Fruit fly (Drosophila melanogaster) whole organism, embryonic: ENCODE results near the gene Ced-12.

Experiments
- Atf6 ChIP-seq: fragments of 200-800 bp; sonication (Bioruptor generic); IDR thresholded peaks from 2 replicates; pipeline ENCODE4 v1.3.6; 2022; ENCODE audit warnings: missing biosample characterization, missing genetic modification characterization
- C15 ChIP-seq: fragments of 200-800 bp; sonication (Bioruptor generic); IDR thresholded peaks from 3 replicates; pipeline ENCODE4 v1.3.6; 2022; ENCODE audit warnings: missing biosample characterization, missing genetic modification characterization
- CG10366 ChIP-seq: fragments of 200-800 bp; sonication (Bioruptor generic); IDR thresholded peaks from 2 replicates; pipeline ENCODE4 v1.3.6; 2022; ENCODE audit warnings: missing biosample characterization, missing genetic modification characterization
- CG11456 ChIP-seq: fragments of 200-800 bp; sonication (Bioruptor generic); IDR thresholded peaks from 3 replicates; pipeline ENCODE4 v1.3.6; 2022; ENCODE audit warnings: missing biosample characterization, missing genetic modification characterization
- CG12155 ChIP-seq: fragments of 200-800 bp; sonication (Bioruptor generic); optimal IDR thresholded peaks from 3 replicates; lab custom pipeline; 2016; ENCODE audit warnings: missing biosample characterization, missing genetic modification characterization
- CG13624 ChIP-seq: fragments of 200-800 bp; sonication (Bioruptor generic); optimal IDR thresholded peaks from 2 replicates; lab custom pipeline; 2016; ENCODE audit warnings: missing biosample characterization, missing genetic modification characterization
- CG14710 ChIP-seq: fragments of 200-800 bp; sonication (Bioruptor generic); optimal IDR thresholded peaks from 3 replicates; lab custom pipeline; 2019; ENCODE audit warnings: missing biosample characterization, mild to moderate bottlenecking, missing genetic modification characterization, moderate library complexity
- CG17385 ChIP-seq: fragments of 200-800 bp; sonication (Bioruptor generic); optimal IDR thresholded peaks from 3 replicates; lab custom pipeline; 2018; ENCODE audit warnings: missing biosample characterization, mild to moderate bottlenecking, missing genetic modification characterization
- CG17829 ChIP-seq: fragments of 200-800 bp; optimal IDR thresholded peaks from 2 replicates; lab custom pipeline; 2019; ENCODE audit warnings: missing biosample characterization, mild to moderate bottlenecking, missing genetic modification characterization, moderate library complexity
- CG30403 ChIP-seq: fragments of 200-800 bp; sonication (Bioruptor generic); optimal IDR thresholded peaks from 3 replicates; lab custom pipeline; 2016; ENCODE audit warnings: missing biosample characterization, missing genetic modification characterization
- CG34224 ChIP-seq: fragments of 200-800 bp; sonication (Bioruptor generic); IDR thresholded peaks from 3 replicates; pipeline ENCODE4 v1.3.6; 2022; ENCODE audit warnings: missing biosample characterization, missing genetic modification characterization; ENCODE audit not compliant: partially characterized antibody
- CG4328 ChIP-seq: fragments of 200-800 bp; sonication (Bioruptor generic); optimal IDR thresholded peaks from 3 replicates; lab custom pipeline; 2017; ENCODE audit warnings: missing biosample characterization, missing genetic modification reagents, missing genetic modification characterization
- CG5180 ChIP-seq: fragments of 200-800 bp; sonication (Bioruptor generic); optimal IDR thresholded peaks from 3 replicates; lab custom pipeline; 2017; ENCODE audit warnings: missing biosample characterization, missing genetic modification characterization, mild to moderate bottlenecking, moderate library complexity, missing genetic modification reagents
- CG7963 ChIP-seq: fragments of 200-800 bp; sonication (Bioruptor generic); IDR thresholded peaks from 3 replicates; pipeline ENCODE4 v1.3.6; 2022; ENCODE audit warnings: missing biosample characterization, missing genetic modification characterization; ENCODE audit not compliant: partially characterized antibody
- CG8359 ChIP-seq: fragments of 200-800 bp; sonication (Bioruptor generic); optimal IDR thresholded peaks from 2 replicates; lab custom pipeline; 2017; ENCODE audit warnings: missing biosample characterization, mild to moderate bottlenecking, missing genetic modification characterization, borderline replicate concordance
- CG8478 ChIP-seq: fragments of >200 bp; optimal IDR thresholded peaks from 2 replicates; lab custom pipeline; 2018
- CG9609 ChIP-seq: fragments of 200-800 bp; sonication (Bioruptor generic); optimal IDR thresholded peaks from 3 replicates; lab custom pipeline; 2016; ENCODE audit warnings: missing biosample characterization, missing genetic modification characterization
- Dip2 ChIP-seq: fragments of 200-800 bp; sonication (Bioruptor generic); IDR thresholded peaks from 2 replicates; pipeline ENCODE4 v1.3.6; 2022; ENCODE audit warnings: missing biosample characterization, missing genetic modification characterization
- Elba2 ChIP-seq: fragments of 200-800 bp; sonication (Bioruptor generic); optimal IDR thresholded peaks from 3 replicates; lab custom pipeline; 2016; ENCODE audit warnings: missing biosample characterization, missing genetic modification characterization
- Ets97D ChIP-seq: fragments of 200-800 bp; sonication (Bioruptor generic); optimal IDR thresholded peaks from 3 replicates; lab custom pipeline; 2016; ENCODE audit warnings: missing biosample characterization, missing genetic modification characterization
- HLH3B ChIP-seq: fragments of 200-800 bp; sonication (Bioruptor generic); IDR thresholded peaks from 2 replicates; pipeline ENCODE4 v1.3.6; 2022; ENCODE audit warnings: missing biosample characterization, missing genetic modification characterization
- MESR4 ChIP-seq: fragments of 200-800 bp; sonication (Bioruptor generic); optimal IDR thresholded peaks from 2 replicates; lab custom pipeline; 2018; ENCODE audit warnings: missing biosample characterization, mild to moderate bottlenecking, missing genetic modification characterization, moderate library complexity
- Max ChIP-seq: fragments of 200-800 bp; sonication (Bioruptor generic); optimal IDR thresholded peaks from 2 replicates; lab custom pipeline; 2016; ENCODE audit warnings: missing biosample characterization, mild to moderate bottlenecking, missing genetic modification characterization
- Myb ChIP-seq: fragments of 200-800 bp; sonication (Bioruptor generic); optimal IDR thresholded peaks from 2 replicates; lab custom pipeline; 2016; ENCODE audit warnings: missing biosample characterization, missing genetic modification characterization
- Oaz ChIP-seq: fragments of 200-800 bp; sonication (Bioruptor generic); IDR thresholded peaks from 2 replicates; pipeline ENCODE4 v1.3.6; 2022; ENCODE audit warnings: missing biosample characterization, missing genetic modification characterization
- Rx ChIP-seq: fragments of 200-800 bp; sonication (Bioruptor generic); IDR thresholded peaks from 2 replicates; pipeline ENCODE4 v1.3.6; 2022; ENCODE audit warnings: missing biosample characterization, missing genetic modification characterization
- Usf ChIP-seq: fragments of 200-800 bp; sonication (Bioruptor generic); optimal IDR thresholded peaks from 2 replicates; lab custom pipeline; 2017; ENCODE audit warnings: missing genotype, missing biosample characterization, missing genetic modification characterization
- YL-1 ChIP-seq: fragments of 200-800 bp; sonication (Bioruptor generic); optimal IDR thresholded peaks from 3 replicates; lab custom pipeline; 2017; ENCODE audit warnings: missing biosample characterization, mild to moderate bottlenecking, missing genetic modification characterization
- abd-A ChIP-seq: fragments of 200-800 bp; sonication (Bioruptor generic); optimal IDR thresholded peaks from 3 replicates; lab custom pipeline; 2019; ENCODE audit warnings: missing biosample characterization, mild to moderate bottlenecking, missing genetic modification characterization, moderate library complexity
- ash1 ChIP-seq: fragments of 200-800 bp; sonication (Bioruptor generic); optimal IDR thresholded peaks from 2 replicates; lab custom pipeline; 2018; ENCODE audit warnings: missing biosample characterization, mild to moderate bottlenecking, missing genetic modification characterization
- ato ChIP-seq: fragments of 200-800 bp; sonication (Bioruptor generic); IDR thresholded peaks from 2 replicates; pipeline ENCODE4 v1.3.6; 2022; ENCODE audit warnings: missing biosample characterization, missing genetic modification characterization; ENCODE audit not compliant: partially characterized antibody
- bcd ChIP-seq: fragments of 200-800 bp; sonication (Bioruptor generic); optimal IDR thresholded peaks from 2 replicates; lab custom pipeline; 2017; ENCODE audit warnings: missing biosample characterization, mild to moderate bottlenecking, missing genetic modification characterization
- ci ChIP-seq: fragments of 200-800 bp; sonication (Bioruptor generic); IDR thresholded peaks from 3 replicates; pipeline ENCODE4 v1.3.6; 2022; ENCODE audit warnings: missing biosample characterization, missing genetic modification characterization
- cwo ChIP-seq: fragments of 200-800 bp; sonication (Bioruptor generic); optimal IDR thresholded peaks from 3 replicates; lab custom pipeline; 2017; ENCODE audit warnings: missing biosample characterization, missing genetic modification characterization, mild to moderate bottlenecking, moderate library complexity, missing genetic modification reagents
- dan ChIP-seq: fragments of 200-800 bp; sonication (Bioruptor generic); IDR thresholded peaks from 2 replicates; pipeline ENCODE4 v1.3.6; 2022; ENCODE audit warnings: missing biosample characterization, missing genetic modification characterization
- fd102C ChIP-seq: fragments of 200-800 bp; sonication (Bioruptor generic); optimal IDR thresholded peaks from 2 replicates; lab custom pipeline; 2018; ENCODE audit warnings: missing biosample characterization, mild to moderate bottlenecking, missing genetic modification characterization, moderate library complexity
- fu2 ChIP-seq: fragments of 200-800 bp; sonication (Bioruptor generic); optimal IDR thresholded peaks from 2 replicates; lab custom pipeline; 2016; ENCODE audit warnings: missing biosample characterization, missing genetic modification characterization
- inv ChIP-seq: fragments of 200-800 bp; sonication (Bioruptor generic); IDR thresholded peaks from 2 replicates; pipeline ENCODE4 v1.3.6; 2022; ENCODE audit warnings: missing biosample characterization, missing genetic modification characterization; ENCODE audit not compliant: partially characterized antibody
- jing ChIP-seq: fragments of 200-800 bp; sonication (Bioruptor generic); optimal IDR thresholded peaks from 2 replicates; lab custom pipeline; 2018; ENCODE audit warnings: missing biosample characterization, mild to moderate bottlenecking, missing genetic modification characterization
- onecut ChIP-seq: fragments of 200-800 bp; sonication (Bioruptor generic); IDR thresholded peaks from 2 replicates; pipeline ENCODE4 v1.3.6; 2022; ENCODE audit warnings: missing biosample characterization, missing genetic modification characterization
- pita ChIP-seq: fragments of 200-800 bp; sonication (Bioruptor generic); optimal IDR thresholded peaks from 2 replicates; lab custom pipeline; 2017; ENCODE audit warnings: missing biosample characterization, mild to moderate bottlenecking, missing genetic modification characterization
- pzg ChIP-seq: fragments of 200-800 bp; sonication (Bioruptor generic); optimal IDR thresholded peaks from 3 replicates; lab custom pipeline; 2018; ENCODE audit warnings: missing biosample characterization, mild to moderate bottlenecking, missing genetic modification characterization, moderate library complexity
- rib ChIP-seq: fragments of 200-800 bp; sonication (Bioruptor generic); IDR thresholded peaks from 2 replicates; pipeline ENCODE4 v1.3.6; 2022; ENCODE audit warnings: missing biosample characterization, missing genetic modification characterization
- sd ChIP-seq: fragments of 200-800 bp; sonication (Bioruptor generic); optimal IDR thresholded peaks from 3 replicates; lab custom pipeline; 2018; ENCODE audit warnings: missing biosample characterization, mild to moderate bottlenecking, missing genetic modification characterization, moderate library complexity
- sens ChIP-seq: fragments of 200-800 bp; sonication (Bioruptor generic); peaks from one replicate; lab custom pipeline; 2016; ENCODE audit warnings: missing biosample characterization, missing genetic modification characterization
- so ChIP-seq: fragments of 200-800 bp; sonication (Bioruptor generic); IDR thresholded peaks from 3 replicates; pipeline ENCODE4 v1.3.6; 2022; ENCODE audit warnings: missing biosample characterization, missing genetic modification characterization
- tap ChIP-seq: fragments of 200-800 bp; optimal IDR thresholded peaks from 3 replicates; lab custom pipeline; 2019; ENCODE audit warnings: missing biosample characterization, mild to moderate bottlenecking, missing genetic modification characterization, moderate library complexity
- tgo ChIP-seq: fragments of 200-800 bp; sonication (Bioruptor generic); IDR thresholded peaks from 3 replicates; pipeline ENCODE4 v1.3.6; 2022; ENCODE audit warnings: missing biosample characterization, missing genetic modification characterization
- tio ChIP-seq: fragments of 200-800 bp; sonication (Bioruptor generic); optimal IDR thresholded peaks from 2 replicates; lab custom pipeline; 2017; ENCODE audit warnings: missing biosample characterization, missing genetic modification characterization, inconsistent platforms
- trem ChIP-seq: fragments of 200-800 bp; optimal IDR thresholded peaks from 3 replicates; lab custom pipeline; 2019; ENCODE audit warnings: missing biosample characterization, mild to moderate bottlenecking, missing genetic modification characterization, moderate library complexity
- tup ChIP-seq: fragments of 200-800 bp; sonication (Bioruptor generic); optimal IDR thresholded peaks from 2 replicates; lab custom pipeline; 2016; ENCODE audit warnings: missing biosample characterization, mild to moderate bottlenecking, missing genetic modification characterization, moderate library complexity
- vfl ChIP-seq: fragments of 200-800 bp; sonication (Bioruptor generic); optimal IDR thresholded peaks from 2 replicates; lab custom pipeline; 2016; ENCODE audit warnings: missing biosample characterization, missing genetic modification characterization

The Ced-12 gene

DNA sequence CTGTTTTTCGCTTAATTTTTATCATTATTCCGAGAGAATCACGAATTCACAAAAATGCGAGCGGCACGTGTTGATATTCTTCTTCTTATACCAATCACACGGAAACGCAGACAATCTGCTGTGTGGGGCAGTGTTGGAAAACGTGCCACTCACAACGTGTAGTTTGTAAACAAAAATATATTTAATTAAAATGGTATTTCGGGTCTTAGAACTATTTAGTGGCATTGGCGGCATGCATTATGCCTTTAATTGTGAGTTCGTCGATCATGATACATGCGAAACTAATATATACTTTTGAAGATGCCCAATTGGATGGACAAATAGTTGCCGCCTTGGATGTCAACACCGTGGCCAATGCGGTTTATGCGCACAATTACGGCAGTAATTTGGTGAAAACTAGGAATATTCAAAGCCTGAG is 1.2 kb upstream of the Ced-12 start, which contains the start of the genes CG6712 and Mt2 (continued):
- TF ChIP-seq tio (GFP tag; lab: Kevin White, UChicago) (no peak), so (GFP tag; lab: Robert Waterston, UW) (no peak), Elba2 (GFP tag; lab: Kevin White, UChicago) (peak; percentile 53), Atf6 (no peak), MESR4 (GFP tag; lab: Kevin White, UChicago) (peak; percentile 71), inv (GFP tag; lab: Robert Waterston, UW) (no peak), trem (tag; lab: Kevin White, UChicago) (peak; percentile 0), bcd (GFP tag; lab: Kevin White, UChicago) (no peak), ato (GFP tag; lab: Robert Waterston, UW) (no peak), pita (GFP tag; lab: Kevin White, UChicago) (no peak), cwo (GFP tag; lab: Kevin White, UChicago) (peak; percentile 93), sd (tag; lab: Kevin White, UChicago) (peak; percentile 68), Myb (GFP tag; lab: Kevin White, UChicago) (peak; percentile 4), rib (GFP tag; lab: Robert Waterston, UW) (peak; percentile 38; the same call in 1 of the 2 replicates), CG13624 (GFP tag; lab: Kevin White, UChicago) (peak; percentile 18), C15 (GFP tag; lab: Robert Waterston, UW) (no peak), CG8359 (GFP tag; lab: Kevin White, UChicago) (no peak), fu2 (GFP tag; lab: Kevin White, UChicago) (peak; percentile 37), sens (peak; percentile 88), CG10366 (GFP tag; lab: Robert Waterston, UW) (no peak), ci (0 out of 3 replicates have a peak, but pooled peaks have one; percentile 44), ash1 (GFP tag; lab: Kevin White, UChicago) (no peak), CG9609 (GFP tag; lab: Kevin White, UChicago) (no peak), fd102C (GFP tag; lab: Kevin White, UChicago) (no peak), vfl (GFP tag; lab: Kevin White, UChicago) (no peak), tup (no peak), CG34224 (no peak), Usf (GFP tag; lab: Kevin White, UChicago) (no peak), tgo (GFP tag; lab: Robert Waterston, UW) (no peak), CG30403 (no peak), Ets97D (GFP tag; lab: Kevin White, UChicago) (peak; percentile 37), CG17829 (tag; lab: Kevin White, UChicago) (no peak), Dip2 (GFP tag; lab: Robert Waterston, UW) (no peak), CG14710 (tag; lab: Kevin White, UChicago) (peak; percentile 63), HLH3B (GFP tag; lab: Robert Waterston, UW) (no peak), jing (GFP tag; lab: Kevin White, UChicago) (no peak), CG11456 (GFP tag; lab: Robert Waterston, UW) (peak; percentile 18; the same call in 1 of the 3 replicates), onecut (GFP tag; lab: Robert Waterston, UW) (0 out of 2 replicates have a peak, but pooled peaks have one; percentile 8), CG5180 (GFP tag; lab: Kevin White, UChicago) (no peak), CG17385 (GFP tag; lab: Kevin White, UChicago) (peak; percentile 98), Oaz (GFP tag; lab: Robert Waterston, UW) (no peak), Max (GFP tag; lab: Kevin White, UChicago) (peak; percentile 93), pzg (peak; percentile 63), tap (no peak), CG7963 (GFP tag; lab: Robert Waterston, UW) (no peak), dan (GFP tag; lab: Robert Waterston, UW) (no peak), Rx (GFP tag; lab: Robert Waterston, UW) (no peak), YL-1 (GFP tag; lab: Kevin White, UChicago) (peak; percentile 83), CG12155 (no peak), CG8478 (lab: Kevin White, UChicago) (no peak), abd-A (tag; lab: Kevin White, UChicago) (no peak), CG4328 (no peak)
